Worm (Caenorhabditis elegans) whole organism, midembryonic: ENCODE results near the gene emb-1.

Source experiments
- T22C8.4 ChIP-seq: fragments of 200-800 bp; sonication (Bioruptor generic); IDR thresholded peaks from 2 replicates; pipeline ENCODE4 v1.3.6; 2022; ENCODE audit warnings: missing genetic modification characterization, missing compliant biosample characterization
- cog-1 ChIP-seq: sonication (generic microtip); optimal IDR thresholded peaks from 2 replicates; lab custom pipeline; 2016; ENCODE audit warnings: missing genetic modification characterization, missing compliant biosample characterization
- flt-1 ChIP-seq: fragments of 200-800 bp; sonication (Bioruptor generic); IDR thresholded peaks from 2 replicates; pipeline ENCODE4 v1.3.6; 2022; ENCODE audit warnings: missing genetic modification characterization, missing compliant biosample characterization
- klf-2 ChIP-seq: fragments of 200-800 bp; sonication (Bioruptor generic); conservative IDR thresholded peaks from 2 replicates; pipeline ENCODE4 v1.3.6; 2022; ENCODE audit warnings: missing genetic modification reagents, missing genetic modification characterization, missing compliant biosample characterization
- med-1 ChIP-seq: sonication (generic microtip); optimal IDR thresholded peaks from 2 replicates; lab custom pipeline; 2017; ENCODE audit warnings: missing genetic modification characterization, mild to moderate bottlenecking, missing compliant biosample characterization, antibody characterized with exemption, missing genetic modification reagents; ENCODE audit not compliant: insufficient read depth
- ref-1 ChIP-seq: fragments of 200-800 bp; sonication (Bioruptor generic); conservative IDR thresholded peaks from 2 replicates; pipeline ENCODE4 v1.3.6; 2022; ENCODE audit warnings: missing genetic modification reagents, missing genetic modification characterization, missing compliant biosample characterization
- tab-1 ChIP-seq: fragments of 200-800 bp; sonication (Bioruptor generic); IDR thresholded peaks from 2 replicates; pipeline ENCODE4 v1.3.6; 2022; ENCODE audit warnings: missing genetic modification characterization, missing compliant biosample characterization
- ztf-23 ChIP-seq: fragments of 200-800 bp; sonication (Bioruptor generic); IDR thresholded peaks from 2 replicates; pipeline ENCODE4 v1.3.6; 2022; ENCODE audit warnings: missing genetic modification reagents, missing genetic modification characterization, missing compliant biosample characterization
- ztf-29 ChIP-seq: fragments of 200-800 bp; sonication (Bioruptor generic); IDR thresholded peaks from 2 replicates; pipeline ENCODE4 v1.3.6; 2022; ENCODE audit warnings: missing genetic modification reagents, missing genetic modification characterization, missing compliant biosample characterization

ce11 chrIII:5193266-5193665 is 20.0 kb downstream of the emb-1 start:
- no peak for TF ChIP-seq cog-1 (tag; lab: Kevin White, UChicago)
- TF ChIP-seq flt-1 (GFP tag; lab: Robert Waterston, UW), result no peak
- no peak for TF ChIP-seq ref-1 (GFP tag; lab: Robert Waterston, UW)
- TF ChIP-seq tab-1 (GFP tag; lab: Robert Waterston, UW), result no peak
- no peak for TF ChIP-seq klf-2 (GFP tag; lab: Robert Waterston, UW)
- no peak for TF ChIP-seq ztf-29
- no peak for TF ChIP-seq ztf-23 (GFP tag; lab: Robert Waterston, UW)
- TF ChIP-seq T22C8.4 (GFP tag; lab: Robert Waterston, UW), result no peak
- no peak for TF ChIP-seq med-1 (GFP tag; lab: Kevin White, UChicago)
